Worm (Caenorhabditis elegans) whole organism, L4 larva: Measurements from ENCODE around the gene szy-20.
A peak's percentile ranks its signal among the peaks of the same experiment; 100 is the strongest.

ENCODE experiments used
- Y75B8A.6 ChIP-seq: fragments of 200-800 bp; sonication (Bioruptor generic); IDR thresholded peaks from 2 replicates; pipeline ENCODE4 v1.3.6; 2022; ENCODE audit warnings: missing genetic modification reagents, missing genetic modification characterization, missing compliant biosample characterization
- ZK546.5 ChIP-seq, 2 experiments: sonication (generic microtip); optimal IDR thresholded peaks; 2 replicates each; lab custom pipeline; 2017; ENCODE audit warnings: missing biosample characterization in 2 of 2, missing genetic modification characterization in 2 of 2
- aha-1 ChIP-seq: fragments of 150-350 bp; peaks from one replicate; lab custom pipeline; 2014; ENCODE audit warnings: missing biosample characterization, missing genetic modification characterization
- aly-2 ChIP-seq: sonication (generic microtip); optimal IDR thresholded peaks from 2 replicates; lab custom pipeline; 2018; ENCODE audit warnings: missing biosample characterization, missing genetic modification characterization
- ceh-28 ChIP-seq: fragments of 150-350 bp; optimal IDR thresholded peaks from 2 replicates; lab custom pipeline; 2014; ENCODE audit warnings: missing biosample characterization, missing genetic modification reagents, missing genetic modification characterization
- ceh-32 ChIP-seq: sonication (generic microtip); optimal IDR thresholded peaks from 2 replicates; lab custom pipeline; 2016; ENCODE audit warnings: mild to moderate bottlenecking, missing genetic modification characterization, missing compliant biosample characterization; ENCODE audit not compliant: poor library complexity
- ceh-82 ChIP-seq: sonication (generic microtip); optimal IDR thresholded peaks from 2 replicates; lab custom pipeline; 2017; ENCODE audit warnings: missing biosample characterization, missing genetic modification characterization
- cey-2 ChIP-seq: sonication (generic microtip); optimal IDR thresholded peaks from 3 replicates; lab custom pipeline; 2017; ENCODE audit warnings: missing genetic modification characterization, mild to moderate bottlenecking, missing compliant biosample characterization, antibody characterized with exemption, borderline replicate concordance; ENCODE audit not compliant: insufficient read depth
- ctbp-1 ChIP-seq: fragments of 200-800 bp; sonication (Bioruptor generic); IDR thresholded peaks from 2 replicates; pipeline ENCODE4 v1.3.6; 2022; ENCODE audit warnings: missing genetic modification reagents, missing genetic modification characterization, missing compliant biosample characterization
- daf-12 ChIP-seq: fragments of 150-350 bp; optimal IDR thresholded peaks from 2 replicates; lab custom pipeline; 2014; ENCODE audit warnings: missing biosample characterization, missing genetic modification reagents, missing genetic modification characterization
- daf-16 ChIP-seq, 3 experiments: sonication (generic microtip); optimal IDR thresholded peaks; 2 replicates each; lab custom pipeline; 2016 to 2017; ENCODE audit warnings: missing genetic modification characterization in 3 of 3, missing genetic modification reagents in 3 of 3, mild to moderate bottlenecking in 2 of 3, missing compliant biosample characterization in 2 of 3, missing biosample characterization in 1 of 3, moderate library complexity in 1 of 3
- dmd-6 ChIP-seq: fragments of 200-800 bp; sonication (Bioruptor generic); IDR thresholded peaks from 2 replicates; pipeline ENCODE4 v1.3.6; 2022; ENCODE audit warnings: missing genetic modification reagents, missing genetic modification characterization, missing compliant biosample characterization
- dve-1 ChIP-seq: sonication (generic microtip); optimal IDR thresholded peaks from 2 replicates; lab custom pipeline; 2017; ENCODE audit warnings: antibody characterized with exemption, mild to moderate bottlenecking, missing genetic modification characterization, missing compliant biosample characterization; ENCODE audit not compliant: insufficient read depth
- egl-43 ChIP-seq: fragments of 200-800 bp; sonication (Bioruptor generic); IDR thresholded peaks from 2 replicates; pipeline ENCODE4 v1.3.6; 2022; ENCODE audit warnings: missing genetic modification reagents, missing genetic modification characterization, missing compliant biosample characterization
- fkh-10 ChIP-seq: fragments of 150-350 bp; optimal IDR thresholded peaks from 2 replicates; lab custom pipeline; 2014; ENCODE audit warnings: missing biosample characterization, missing genetic modification reagents, missing genetic modification characterization
- gei-8 ChIP-seq: fragments of 200-800 bp; sonication (Bioruptor generic); optimal IDR thresholded peaks from 2 replicates; lab custom pipeline; 2018; ENCODE audit warnings: mild to moderate bottlenecking, missing genetic modification characterization, missing compliant biosample characterization
- hlh-11 ChIP-seq: fragments of 200-800 bp; sonication (Bioruptor generic); optimal IDR thresholded peaks from 2 replicates; lab custom pipeline; 2018; ENCODE audit warnings: mild to moderate bottlenecking, missing genetic modification characterization, missing compliant biosample characterization
- hlh-30 ChIP-seq: sonication (generic microtip); optimal IDR thresholded peaks from 2 replicates; lab custom pipeline; 2017; ENCODE audit warnings: antibody characterized with exemption, mild to moderate bottlenecking, missing genetic modification characterization, missing compliant biosample characterization; ENCODE audit not compliant: insufficient read depth
- hmg-1.1 ChIP-seq: fragments of 200-800 bp; sonication (Bioruptor generic); IDR thresholded peaks from 2 replicates; pipeline ENCODE4 v1.3.6; 2022; ENCODE audit warnings: missing genetic modification reagents, missing genetic modification characterization, missing compliant biosample characterization
- lin-39 ChIP-seq: fragments of 150-350 bp; optimal IDR thresholded peaks from 2 replicates; lab custom pipeline; 2014; ENCODE audit warnings: missing biosample characterization, missing genetic modification reagents, missing genetic modification characterization
- lsy-2 ChIP-seq, 2 experiments: fragments of 150-350 bp in 1 of 2; sonication (generic microtip) in 1 of 2; optimal IDR thresholded peaks; 2 replicates each; lab custom pipeline; 2014 to 2017; ENCODE audit warnings: missing biosample characterization in 2 of 2, missing genetic modification characterization in 2 of 2
- madf-5 ChIP-seq, 2 experiments: fragments of 200-800 bp; sonication (Bioruptor generic); IDR thresholded peaks; 2 replicates each; pipeline ENCODE4 v1.3.6; 2022; ENCODE audit warnings: missing compliant biosample characterization in 2 of 2, missing genetic modification characterization in 2 of 2
- madf-9 ChIP-seq: fragments of 200-800 bp; sonication (Bioruptor generic); conservative IDR thresholded peaks from 2 replicates; pipeline ENCODE4 v1.3.6; 2022; ENCODE audit warnings: missing genetic modification reagents, missing genetic modification characterization, missing compliant biosample characterization
- mdt-29 ChIP-seq: fragments of 200-800 bp; sonication (Bioruptor generic); IDR thresholded peaks from 2 replicates; pipeline ENCODE4 v1.3.6; 2022; ENCODE audit warnings: missing genetic modification reagents, missing genetic modification characterization, missing compliant biosample characterization
- mxl-2 ChIP-seq: fragments of 200-800 bp; sonication (Bioruptor generic); conservative IDR thresholded peaks from 2 replicates; pipeline ENCODE4 v1.3.6; 2022; ENCODE audit warnings: missing genetic modification reagents, missing genetic modification characterization, missing compliant biosample characterization
- nhr-10 ChIP-seq: fragments of 150-350 bp; optimal IDR thresholded peaks from 2 replicates; lab custom pipeline; 2014; ENCODE audit warnings: missing biosample characterization, missing genetic modification characterization
- nhr-102 ChIP-seq: sonication (generic microtip); optimal IDR thresholded peaks from 2 replicates; lab custom pipeline; 2016; ENCODE audit warnings: mild to moderate bottlenecking, missing genetic modification characterization, moderate library complexity, missing compliant biosample characterization
- nhr-11 ChIP-seq: fragments of 150-350 bp; optimal IDR thresholded peaks from 2 replicates; lab custom pipeline; 2014; ENCODE audit warnings: missing biosample characterization, missing genetic modification characterization
- nhr-25 ChIP-seq: sonication (generic microtip); optimal IDR thresholded peaks from 2 replicates; lab custom pipeline; 2017; ENCODE audit warnings: missing genetic modification characterization, mild to moderate bottlenecking, missing compliant biosample characterization, antibody characterized with exemption, moderate library complexity, borderline replicate concordance; ENCODE audit not compliant: insufficient read depth
- nhr-28 ChIP-seq: fragments of 150-350 bp; optimal IDR thresholded peaks from 2 replicates; lab custom pipeline; 2014; ENCODE audit warnings: missing biosample characterization, missing genetic modification characterization
- nhr-41 ChIP-seq: fragments of 200-800 bp; sonication (Bioruptor generic); IDR thresholded peaks from 2 replicates; pipeline ENCODE4 v1.3.6; 2022; ENCODE audit warnings: missing genetic modification reagents, missing genetic modification characterization, missing compliant biosample characterization
- nhr-42 ChIP-seq: fragments of 200-800 bp; sonication (Bioruptor generic); IDR thresholded peaks from 2 replicates; pipeline ENCODE4 v1.3.6; 2022; ENCODE audit warnings: missing genetic modification characterization, missing compliant biosample characterization
- nhr-76 ChIP-seq: fragments of 150-350 bp; optimal IDR thresholded peaks from 2 replicates; lab custom pipeline; 2014; ENCODE audit warnings: missing biosample characterization, missing genetic modification characterization
- pha-4 ChIP-seq, 2 experiments: fragments of 150-350 bp in 1 of 2; fragments of 200-800 bp in 1 of 2; sonication (Bioruptor generic) in 1 of 2; IDR thresholded peaks in 1 of 2; optimal IDR thresholded peaks in 1 of 2; 2 replicates each; pipeline versions ENCODE4 v1.3.6 to Lab custom; 2014 to 2022; ENCODE audit warnings: missing genetic modification characterization in 2 of 2, missing genetic modification reagents in 2 of 2, missing biosample characterization in 1 of 2, missing compliant biosample characterization in 1 of 2
- pqm-1 ChIP-seq: sonication (generic microtip); optimal IDR thresholded peaks from 2 replicates; lab custom pipeline; 2017; ENCODE audit warnings: missing biosample characterization, missing genetic modification characterization
- rbr-2 ChIP-seq: sonication (generic microtip); optimal IDR thresholded peaks from 2 replicates; lab custom pipeline; 2016; ENCODE audit warnings: missing genotype, missing genetic modification characterization, missing compliant biosample characterization
- sdz-12 ChIP-seq: fragments of 200-800 bp; sonication (Bioruptor generic); optimal IDR thresholded peaks from 2 replicates; lab custom pipeline; 2018; ENCODE audit warnings: mild to moderate bottlenecking, missing genetic modification characterization, missing compliant biosample characterization
- set-16 ChIP-seq: fragments of 200-800 bp; sonication (Bioruptor generic); IDR thresholded peaks from 2 replicates; pipeline ENCODE4 v1.3.6; 2022; ENCODE audit warnings: missing genetic modification reagents, missing genetic modification characterization, missing compliant biosample characterization
- tag-97 ChIP-seq: fragments of 200-800 bp; sonication (Bioruptor generic); IDR thresholded peaks from 2 replicates; pipeline ENCODE4 v1.3.6; 2022; ENCODE audit warnings: missing genetic modification characterization, missing compliant biosample characterization
- vab-7 ChIP-seq: fragments of 200-800 bp; sonication (Bioruptor generic); IDR thresholded peaks from 2 replicates; pipeline ENCODE4 v1.3.6; 2022; ENCODE audit warnings: missing genetic modification reagents, missing genetic modification characterization, missing compliant biosample characterization
- zip-11 ChIP-seq: fragments of 200-800 bp; sonication (Bioruptor generic); IDR thresholded peaks from 2 replicates; pipeline ENCODE4 v1.3.6; 2022; ENCODE audit warnings: missing genetic modification characterization, missing compliant biosample characterization
- zip-2 ChIP-seq: fragments of 150-350 bp; optimal IDR thresholded peaks from 2 replicates; lab custom pipeline; 2014; ENCODE audit warnings: missing biosample characterization, missing genetic modification characterization

The szy-20 gene

DNA sequence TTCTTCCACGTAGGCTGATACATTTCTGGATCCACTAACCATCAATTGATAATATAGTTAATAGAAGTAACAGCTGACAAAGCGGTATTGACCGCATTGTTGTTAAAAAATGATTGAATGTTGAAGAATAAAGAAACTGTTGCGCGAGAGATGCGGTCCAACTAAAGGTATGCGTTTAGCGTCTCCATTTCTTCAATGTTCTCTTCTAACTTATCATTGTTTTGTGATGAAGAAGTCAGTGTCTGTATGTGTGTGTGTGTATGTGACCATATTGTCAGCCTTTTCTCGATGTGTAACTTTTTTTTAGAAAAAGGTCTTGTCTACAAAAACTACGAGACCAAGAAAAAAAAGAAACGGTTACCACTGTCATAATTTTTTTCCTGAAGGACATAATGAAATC, 42.7 kb downstream of the szy-20 start, which contains the start of gene B0457.2:
B0457.2 (minus strand) TSS at position 101 of the 400 bp plus-strand sequence.
- TF ChIP-seq madf-9 (GFP tag; lab: Robert Waterston, UW) (no peak), dve-1 (tag; lab: Kevin White, UChicago) (peak; percentile 37), vab-7 (no peak), zip-11 (no peak), lin-39 (tag; lab: Kevin White, UChicago) (no peak), nhr-28 (tag; lab: Kevin White, UChicago) (peak; percentile 63), Y75B8A.6 (GFP tag; lab: Robert Waterston, UW) (no peak), nhr-42 (GFP tag; lab: Robert Waterston, UW) (no peak), aha-1 (tag; lab: Kevin White, UChicago) (peak; percentile 19)

DNA sequence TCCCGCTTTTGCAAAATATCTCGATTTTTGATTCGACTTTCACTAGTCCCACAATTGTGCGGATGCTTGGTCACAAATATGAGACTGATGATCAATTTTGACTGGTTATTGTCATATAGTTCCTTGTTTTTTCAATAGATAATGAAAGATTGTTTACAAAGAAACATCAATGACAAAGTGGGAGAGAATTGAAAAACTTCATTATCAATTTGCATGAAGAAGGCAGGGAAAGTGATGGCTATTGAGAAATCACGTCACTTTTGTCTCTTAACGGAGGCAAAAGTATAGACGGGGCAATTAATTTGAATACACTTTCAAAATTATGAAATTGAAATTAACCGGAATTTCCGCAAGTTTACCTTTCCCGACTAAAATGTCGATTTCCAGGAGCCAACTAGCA, 45.9 kb downstream of the szy-20 start:
- TF ChIP-seq dve-1 (tag; lab: Kevin White, UChicago): no peak
- TF ChIP-seq pqm-1: peak; percentile 64
- no peak for TF ChIP-seq tag-97 (GFP tag; lab: Robert Waterston, UW)
- peak; percentile 16 for TF ChIP-seq hlh-11
- TF ChIP-seq gei-8: no peak
- TF ChIP-seq ceh-82 (tag; lab: Kevin White, UChicago): no peak
- TF ChIP-seq nhr-28 (tag; lab: Kevin White, UChicago): peak; percentile 32
- no peak for TF ChIP-seq nhr-10 (tag; lab: Kevin White, UChicago)
- no peak for TF ChIP-seq nhr-102 (tag; lab: Kevin White, UChicago)
- peak; percentile 46; the same call in 1 of the 2 replicates for TF ChIP-seq dmd-6 (GFP tag; lab: Robert Waterston, UW)
- no peak for TF ChIP-seq daf-16 (GFP tag; optimal IDR thresholded peaks at IDR 0.05; lab: Kevin White, UChicago)
- peak; percentile 76 for TF ChIP-seq daf-16 (tag; optimal IDR thresholded peaks at IDR 0.05; lab: Kevin White, UChicago)
- TF ChIP-seq aha-1 (tag; lab: Kevin White, UChicago): no peak
- no peak for TF ChIP-seq pha-4 (GFP tag; IDR thresholded peaks at IDR 0.05; lab: Robert Waterston, UW)
- TF ChIP-seq pha-4 (tag; optimal IDR thresholded peaks at IDR 0.05; lab: Kevin White, UChicago): no peak
- TF ChIP-seq zip-2 (tag; lab: Kevin White, UChicago): no peak
- TF ChIP-seq, all 104 proteins: peak for 5

DNA sequence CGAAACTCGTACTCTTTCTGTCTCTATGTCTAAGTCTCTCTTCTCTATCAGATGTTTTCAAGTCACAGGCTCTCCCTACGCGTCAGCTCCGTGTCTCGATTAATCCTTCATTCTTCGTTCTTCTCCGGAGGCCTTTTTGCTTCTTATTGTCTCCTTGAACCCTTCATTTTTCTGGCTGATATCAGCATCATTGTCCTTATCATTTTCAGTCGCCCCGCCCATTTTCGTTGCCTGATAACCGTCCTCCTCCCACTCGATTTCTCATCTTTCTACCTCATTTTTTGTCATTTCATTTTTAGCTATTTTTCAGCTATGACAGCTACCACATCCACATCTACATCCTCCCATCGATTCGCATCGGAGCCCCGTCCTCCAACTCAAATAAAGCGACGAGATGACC, 47.0 kb downstream of the szy-20 start, which contains the start of gene B0457.6:
B0457.6 (plus strand) TSS at position 284 of the 400 bp plus-strand sequence.
- TF ChIP-seq ctbp-1 (GFP tag; lab: Robert Waterston, UW) (no peak), hlh-30 (peak; percentile 9), nhr-25 (tag; lab: Kevin White, UChicago) (no peak), nhr-76 (tag; lab: Kevin White, UChicago) (no peak), nhr-41 (GFP tag; lab: Robert Waterston, UW) (0 out of 2 replicates have a peak, but pooled peaks have one; percentile 15), cey-2 (tag; lab: Kevin White, UChicago) (no peak), egl-43 (GFP tag; lab: Robert Waterston, UW) (no peak), sdz-12 (no peak), dmd-6 (GFP tag; lab: Robert Waterston, UW) (peak; percentile 47; the same call in 1 of the 2 replicates), rbr-2 (tag; lab: Kevin White, UChicago) (no peak), pqm-1 (peak; percentile 90), ZK546.5 (tag; optimal IDR thresholded peaks at IDR 0.05; lab: Kevin White, UChicago) (no peak), hlh-11 (peak; percentile 48), nhr-28 (tag; lab: Kevin White, UChicago) (peak; percentile 45), madf-5 (GFP tag; IDR thresholded peaks at IDR 0.05; lab: Robert Waterston, UW) (no peak), mdt-29 (GFP tag; lab: Robert Waterston, UW) (no peak), lsy-2 (tag; optimal IDR thresholded peaks at IDR 0.05; lab: Kevin White, UChicago) (peak in 1 of 2 experiments; percentile 37), madf-9 (GFP tag; lab: Robert Waterston, UW) (no peak), aly-2 (tag; lab: Kevin White, UChicago) (no peak), ceh-28 (tag; lab: Kevin White, UChicago) (no peak), daf-12 (tag; lab: Kevin White, UChicago) (no peak), set-16 (GFP tag; lab: Robert Waterston, UW) (no peak), nhr-42 (GFP tag; lab: Robert Waterston, UW) (no peak), ceh-32 (tag; lab: Kevin White, UChicago) (no peak), nhr-10 (tag; lab: Kevin White, UChicago) (no peak), nhr-11 (tag; lab: Kevin White, UChicago) (no peak), hmg-1.1 (peak; percentile 54; the same call in 1 of the 2 replicates), fkh-10 (GFP tag; lab: Kevin White, UChicago) (no peak), mxl-2 (GFP tag; lab: Robert Waterston, UW) (no peak)
